Fruit fly (Drosophila melanogaster): ENCODE results near the gene Rab7.

DNA sequence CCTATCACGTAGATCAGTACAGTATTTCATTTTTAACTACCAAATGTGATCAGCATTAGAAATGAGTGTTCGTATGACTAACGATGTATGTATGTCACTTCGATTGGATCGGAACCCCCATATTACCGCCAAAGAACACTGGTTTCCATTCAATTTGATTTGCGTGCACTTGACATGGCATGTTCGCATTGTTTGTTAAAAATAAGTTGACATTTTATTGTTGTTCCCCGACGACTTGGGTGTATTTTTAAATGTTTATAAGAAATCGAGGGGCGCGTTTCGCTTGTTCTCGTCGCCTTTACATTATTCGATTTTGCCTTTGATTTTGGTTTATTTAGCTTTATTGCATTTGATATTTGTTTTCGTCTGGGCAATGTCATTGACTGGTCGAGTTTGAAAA lies 22.6 kb downstream of the Rab7 start:
- no peak for TF ChIP-seq salr (GFP tag; optimal IDR thresholded peaks at IDR 0.05)
- no peak for TF ChIP-seq CG34406 (GFP tag; optimal IDR thresholded peaks at IDR 0.05)
- no peak for TF ChIP-seq OdsH (GFP tag; optimal IDR thresholded peaks at IDR 0.05)
- no peak for TF ChIP-seq CG3919 (GFP tag; optimal IDR thresholded peaks at IDR 0.05)
